Worm (Caenorhabditis elegans): ENCODE results near the gene F41G3.21.
A peak's percentile ranks its signal among the peaks of the same experiment; 100 is the strongest.

Gene F41G3.21

DNA sequence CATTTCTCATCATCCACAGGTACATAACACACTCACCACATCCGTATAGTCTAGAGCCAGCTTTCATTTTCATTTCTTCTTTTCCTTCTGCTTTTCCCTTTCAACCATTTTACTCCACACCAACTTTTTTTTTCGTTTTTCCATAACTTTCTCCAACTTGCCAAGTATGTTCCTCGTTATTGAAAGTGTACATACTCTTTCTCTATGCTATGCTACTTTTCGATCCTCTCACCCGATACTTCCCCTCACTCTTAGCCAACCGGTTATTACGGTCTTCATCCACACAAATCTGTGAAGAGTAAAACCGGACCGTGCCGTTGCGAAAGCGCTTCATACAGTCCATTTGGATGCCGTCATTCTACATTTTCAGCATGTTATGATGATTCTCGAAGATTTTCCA lies 39.1 kb upstream of the F41G3.21 start, which contains the start of gene T13C2.2:
T13C2.2 (plus strand) TSS at position 301 of the 400 bp plus-strand sequence.
- TF ChIP-seq dpl-1 (GFP tag; optimal IDR thresholded peaks at IDR 0.05), result no peak
- TF ChIP-seq fkh-4 (tag; optimal IDR thresholded peaks at IDR 0.05; ENCODE audit: borderline replicate concordance), result no peak
- peak; percentile 52 for TF ChIP-seq blmp-1 (tag; optimal IDR thresholded peaks at IDR 0.05)
- no peak for TF ChIP-seq unc-86 (tag; optimal IDR thresholded peaks at IDR 0.05)

DNA sequence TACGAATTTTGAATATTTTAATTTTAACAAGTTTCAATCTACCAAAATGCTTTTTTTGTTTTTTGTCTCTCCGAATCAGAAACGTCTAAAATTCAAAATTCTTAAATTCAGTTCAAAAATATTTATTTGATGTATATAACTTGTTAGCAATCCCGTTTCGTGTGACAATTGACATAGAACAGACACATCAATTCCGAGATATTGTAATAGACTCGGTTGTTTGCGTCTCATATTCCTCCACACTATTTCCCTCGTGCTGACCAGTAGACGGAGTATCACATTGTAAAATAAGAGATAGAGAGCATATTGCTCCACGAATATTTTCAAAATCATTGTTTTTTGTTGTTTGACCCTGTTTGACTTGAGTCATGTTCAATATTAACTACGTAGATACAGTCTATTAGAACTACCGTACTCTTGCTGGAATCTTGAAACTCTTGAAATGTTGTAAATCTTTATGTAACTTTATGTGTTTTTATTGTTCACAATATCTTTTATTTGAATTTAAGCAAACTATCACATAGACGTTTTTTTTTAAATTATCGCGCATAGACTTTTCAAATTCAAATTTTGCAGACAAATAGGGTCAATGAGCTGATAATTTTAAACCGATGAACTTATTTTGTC lies 36.0 kb upstream of the F41G3.21 start, which contains the start of gene T13C2.3:
T13C2.3 (plus strand) TSS at position 577 of the 627 bp plus-strand sequence.
- TF ChIP-seq rnt-1 (tag; optimal IDR thresholded peaks at IDR 0.05) (peak; percentile 6), nhr-76 (tag; optimal IDR thresholded peaks at IDR 0.05) (no peak), lin-14 (GFP tag; optimal IDR thresholded peaks at IDR 0.05) (peak; percentile 31), nhr-11 (tag; optimal IDR thresholded peaks at IDR 0.05) (no peak), unc-62 (GFP tag; optimal IDR thresholded peaks at IDR 0.05) (no peak), efl-1 (optimal IDR thresholded peaks at IDR 0.05) (no peak), efl-1 (GFP tag; optimal IDR thresholded peaks at IDR 0.05 in 1 of 2) (peak in 1 of 2 experiments; percentile 9)

- TF ChIP-seq unc-86 (tag; optimal IDR thresholded peaks at IDR 0.05) (no peak), alr-1 (tag; optimal IDR thresholded peaks at IDR 0.05; ENCODE audit: borderline replicate concordance) (no peak), sox-4 (tag; optimal IDR thresholded peaks at IDR 0.05) (no peak), lsy-2 (tag; optimal IDR thresholded peaks at IDR 0.05) (no peak)
Measured at ce11 chrII:6783377-6783829, 30.7 kb upstream of the F41G3.21 start, which contains the start of gene gldi-2. Gene gldi-2 (plus strand): TSS chrII:6783427.

ce11 chrII:6782738-6783163 lies 30.0 kb upstream of the F41G3.21 start:
- TF ChIP-seq elt-2 (tag; optimal IDR thresholded peaks at IDR 0.05), result no peak
- no peak for TF ChIP-seq ceh-90 (tag; optimal IDR thresholded peaks at IDR 0.05)
- no peak for TF ChIP-seq ces-1 (GFP tag; optimal IDR thresholded peaks at IDR 0.05)
- TF ChIP-seq nhr-84 (tag; optimal IDR thresholded peaks at IDR 0.05), result no peak
- TF ChIP-seq nhr-19 (GFP tag; conservative IDR thresholded peaks at IDR 0.05), result no peak; the same call in 1 of the 2 replicates
- peak; percentile 55 for TF ChIP-seq rnt-1 (tag; optimal IDR thresholded peaks at IDR 0.05)
- TF ChIP-seq alr-1 (tag; optimal IDR thresholded peaks at IDR 0.05; ENCODE audit: borderline replicate concordance), result no peak
- peak; percentile 49 to 75 for TF ChIP-seq lsy-2 (tag; optimal IDR thresholded peaks at IDR 0.05)
- TF ChIP-seq lin-13 (GFP tag; optimal IDR thresholded peaks at IDR 0.05), result no peak
- peak; percentile 1 to 44 (median 30) for TF ChIP-seq dpl-1 (GFP tag; optimal IDR thresholded peaks at IDR 0.05)
- TF ChIP-seq jun-1 (tag; optimal IDR thresholded peaks at IDR 0.05), result peak; percentile 51
- no peak for TF ChIP-seq efl-3 (GFP tag; optimal IDR thresholded peaks at IDR 0.05)
- peak; percentile 20 for TF ChIP-seq nhr-85 (tag)
- TF ChIP-seq Y116A8C.19 (tag; optimal IDR thresholded peaks at IDR 0.05; ENCODE audit: borderline replicate concordance), result no peak
- no peak for TF ChIP-seq nhr-90 (tag; optimal IDR thresholded peaks at IDR 0.05; ENCODE audit: poor library complexity)
- TF ChIP-seq unc-98 (GFP tag; IDR thresholded peaks at IDR 0.05), result no peak
- TF ChIP-seq vab-15 (tag; optimal IDR thresholded peaks at IDR 0.05), result no peak
- peak; percentile 65 for TF ChIP-seq skn-1 (tag; optimal IDR thresholded peaks at IDR 0.05)
- peak; percentile 56 for TF ChIP-seq egl-13 (tag; optimal IDR thresholded peaks at IDR 0.05)
- no peak for TF ChIP-seq ceh-8 (GFP tag; optimal IDR thresholded peaks at IDR 0.05)
- TF ChIP-seq lin-35 (GFP tag; optimal IDR thresholded peaks at IDR 0.05), result peak; percentile 32 to 60
- TF ChIP-seq xbp-1 (tag; optimal IDR thresholded peaks at IDR 0.05), result peak; percentile 7
- no peak for TF ChIP-seq aha-1 (tag; optimal IDR thresholded peaks at IDR 0.05)
- peak; percentile 70 for TF ChIP-seq pax-3 (tag; optimal IDR thresholded peaks at IDR 0.05)
- TF ChIP-seq fos-1 (tag; optimal IDR thresholded peaks at IDR 0.05), result no peak
- TF ChIP-seq nhr-77 (tag; optimal IDR thresholded peaks at IDR 0.05), result no peak
- TF ChIP-seq efl-1 (optimal IDR thresholded peaks at IDR 0.05), result peak; percentile 31 to 43
- TF ChIP-seq efl-1 (GFP tag; optimal IDR thresholded peaks at IDR 0.05 in 1 of 2), result peak; percentile 42 to 90
- peak; percentile 15 for TF ChIP-seq tbx-2 (tag; optimal IDR thresholded peaks at IDR 0.05)
- no peak for TF ChIP-seq dsc-1 (tag; optimal IDR thresholded peaks at IDR 0.05)
- TF ChIP-seq elt-3 (tag; optimal IDR thresholded peaks at IDR 0.05), result peak in 1 of 6 experiments; percentile 8
- TF ChIP-seq irx-1 (tag; optimal IDR thresholded peaks at IDR 0.05), result peak; percentile 16
- peak; percentile 65 for TF ChIP-seq nhr-47 (tag; optimal IDR thresholded peaks at IDR 0.05)
- no peak for TF ChIP-seq tlp-1 (tag; optimal IDR thresholded peaks at IDR 0.05)
- peak; percentile 87 for TF ChIP-seq lin-14 (GFP tag; optimal IDR thresholded peaks at IDR 0.05)
- no peak for TF ChIP-seq mef-2 (tag; optimal IDR thresholded peaks at IDR 0.05)
- TF ChIP-seq blmp-1 (tag; optimal IDR thresholded peaks at IDR 0.05), result no peak
- no peak for TF ChIP-seq hlh-4 (tag; optimal IDR thresholded peaks at IDR 0.05)

Data from whole organism, L1 larva.